Worm (Caenorhabditis elegans) whole organism, late embryonic: Measurements from ENCODE around the gene rps-21.

Experiments
- nhr-11 ChIP-seq: fragments of 150-350 bp; optimal IDR thresholded peaks from 2 replicates; lab custom pipeline; 2014; ENCODE audit warnings: missing biosample characterization, missing genetic modification characterization
- pha-4 ChIP-seq: fragments of 150-350 bp; optimal IDR thresholded peaks from 2 replicates; lab custom pipeline; 2018; ENCODE audit warnings: missing biosample characterization, missing genetic modification reagents, missing genetic modification characterization
- ref-2 ChIP-seq: sonication (generic microtip); optimal IDR thresholded peaks from 2 replicates; lab custom pipeline; 2016; ENCODE audit warnings: missing genetic modification characterization, missing compliant biosample characterization
- ztf-16 ChIP-seq: sonication (generic microtip); optimal IDR thresholded peaks from 2 replicates; lab custom pipeline; 2017; ENCODE audit warnings: missing genetic modification characterization, missing compliant biosample characterization

ce11 chrIII:7209721-7210120, 20.3 kb upstream of the rps-21 start, which contains the start of gene R151.2:
- TF ChIP-seq nhr-11 (tag; lab: Kevin White, UChicago) (no peak), pha-4 (no peak), ref-2 (tag; lab: Kevin White, UChicago) (no peak), ztf-16 (no peak)
